Fruit fly (Drosophila melanogaster) whole organism, wandering third instar larva: ENCODE data around the gene Fst.

ENCODE experiments used
- Dfd ChIP-seq: fragments of >200 bp; optimal IDR thresholded peaks from 2 replicates; lab custom pipeline; 2017; ENCODE audit warnings: missing biosample characterization, missing genetic modification characterization
- Hnf4 ChIP-seq: fragments of 200-800 bp; sonication (Bioruptor generic); optimal IDR thresholded peaks from 2 replicates; lab custom pipeline; 2016; ENCODE audit warnings: missing biosample characterization, mild to moderate bottlenecking, missing genetic modification characterization

dm6 chr3R:9683064-9683682, 37.2 kb upstream of the Fst start:
- TF ChIP-seq Dfd (no peak), Hnf4 (no peak)
